Worm (Caenorhabditis elegans) whole organism, midembryonic: ENCODE data around the gene ttr-20.

Experiments used
- flt-1 ChIP-seq: fragments of 200-800 bp; sonication (Bioruptor generic); IDR thresholded peaks from 2 replicates; pipeline ENCODE4 v1.3.6; 2022; ENCODE audit warnings: missing genetic modification characterization, missing compliant biosample characterization
- ref-1 ChIP-seq: fragments of 200-800 bp; sonication (Bioruptor generic); conservative IDR thresholded peaks from 2 replicates; pipeline ENCODE4 v1.3.6; 2022; ENCODE audit warnings: missing genetic modification reagents, missing genetic modification characterization, missing compliant biosample characterization
- tab-1 ChIP-seq: fragments of 200-800 bp; sonication (Bioruptor generic); IDR thresholded peaks from 2 replicates; pipeline ENCODE4 v1.3.6; 2022; ENCODE audit warnings: missing genetic modification characterization, missing compliant biosample characterization

- TF ChIP-seq flt-1 (GFP tag; lab: Robert Waterston, UW) (no peak), ref-1 (GFP tag; lab: Robert Waterston, UW) (no peak), tab-1 (GFP tag; lab: Robert Waterston, UW) (no peak)
Measured at ce11 chrIV:4212733-4213132, 33.9 kb upstream of the ttr-20 start.
